Worm (Caenorhabditis elegans) whole organism, L3 larva: ENCODE measurements around the gene pfs-2.
"Not testable (repeated sequence)": the region's sequence is repeated elsewhere in the genome, so short reads cannot be mapped to it uniquely, and the experiment has no call there.

ENCODE experiments used
- ama-1 ChIP-seq: fragments of 150-350 bp; optimal IDR thresholded peaks from 2 replicates; lab custom pipeline; 2018
- ceh-82 ChIP-seq: fragments of 150-350 bp; optimal IDR thresholded peaks from 2 replicates; lab custom pipeline; 2014; ENCODE audit warnings: missing biosample characterization, missing genetic modification characterization
- elt-2 ChIP-seq: sonication (generic microtip); optimal IDR thresholded peaks from 2 replicates; lab custom pipeline; 2016; ENCODE audit warnings: missing genetic modification reagents, mild to moderate bottlenecking, missing genetic modification characterization, missing compliant biosample characterization
- fos-1 ChIP-seq: fragments of 150-350 bp; optimal IDR thresholded peaks from 2 replicates; lab custom pipeline; 2014; ENCODE audit warnings: missing biosample characterization, missing genetic modification characterization
- lin-39 ChIP-seq: fragments of 150-350 bp; optimal IDR thresholded peaks from 2 replicates; lab custom pipeline; 2018; ENCODE audit warnings: missing biosample characterization, missing genetic modification reagents, missing genetic modification characterization
- mml-1 ChIP-seq: fragments of 150-350 bp; sonication (generic microtip); optimal IDR thresholded peaks from 3 replicates; lab custom pipeline; 2014; ENCODE audit warnings: missing biosample characterization, missing genetic modification characterization
- nfya-1 ChIP-seq: sonication (generic microtip); optimal IDR thresholded peaks from 2 replicates; lab custom pipeline; 2017; ENCODE audit warnings: missing genetic modification characterization, mild to moderate bottlenecking, missing compliant biosample characterization, antibody characterized with exemption, moderate library complexity; ENCODE audit not compliant: insufficient read depth
- nhr-11 ChIP-seq: fragments of 150-350 bp; optimal IDR thresholded peaks from 2 replicates; lab custom pipeline; 2014; ENCODE audit warnings: missing biosample characterization, missing genetic modification characterization
- nhr-25 ChIP-seq: sonication (generic microtip); optimal IDR thresholded peaks from 2 replicates; lab custom pipeline; 2017; ENCODE audit warnings: missing biosample characterization, missing genetic modification characterization
- nhr-77 ChIP-seq: fragments of 150-350 bp; optimal IDR thresholded peaks from 2 replicates; lab custom pipeline; 2014; ENCODE audit warnings: missing biosample characterization, missing genetic modification characterization
- pqm-1 ChIP-seq: fragments of 150-350 bp; optimal IDR thresholded peaks from 2 replicates; lab custom pipeline; 2017; ENCODE audit warnings: missing biosample characterization, missing genetic modification characterization, inconsistent platforms
- unc-62 ChIP-seq: fragments of 150-350 bp; sonication (generic microtip); optimal IDR thresholded peaks from 4 replicates; lab custom pipeline; 2014; ENCODE audit warnings: missing biosample characterization, missing genetic modification reagents, missing genetic modification characterization
- ztf-4 ChIP-seq: fragments of 150-350 bp; optimal IDR thresholded peaks from 2 replicates; lab custom pipeline; 2014; ENCODE audit warnings: missing biosample characterization, missing genetic modification characterization

- not testable (repeated sequence) for TF ChIP-seq nhr-77 (tag; lab: Kevin White, UChicago); elt-2 (tag; lab: Kevin White, UChicago); ama-1; mml-1 (tag; lab: Kevin White, UChicago); pqm-1 (tag; lab: Kevin White, UChicago); nhr-25 (tag; lab: Kevin White, UChicago); ceh-82; fos-1 (tag; lab: Kevin White, UChicago); ztf-4 (tag; lab: Kevin White, UChicago); nfya-1 (tag; lab: Kevin White, UChicago); lin-39; nhr-11 (tag; lab: Kevin White, UChicago); unc-62 (GFP tag; lab: Kevin White, UChicago)
Observed at ce11 chrII:14346243-14346642, 11.9 kb upstream of the pfs-2 start, which contains the start of gene Y54G11A.9.
